Fruit fly (Drosophila melanogaster) whole organism, adult: ENCODE data around the gene tna.
A peak's percentile ranks its signal among the peaks of the same experiment; 100 is the strongest.

Source experiments
- CG12768 ChIP-seq: fragments of 200-800 bp; sonication (Bioruptor generic); optimal IDR thresholded peaks from 2 replicates; lab custom pipeline; 2017; ENCODE audit warnings: missing biosample characterization, missing genetic modification characterization, mild to moderate bottlenecking, moderate library complexity, missing genetic modification reagents
- CG14711 ChIP-seq: fragments of 200-800 bp; sonication (Bioruptor generic); optimal IDR thresholded peaks from 2 replicates; lab custom pipeline; 2018; ENCODE audit warnings: missing biosample characterization, mild to moderate bottlenecking, missing genetic modification characterization, moderate library complexity
- CG33017 ChIP-seq: fragments of 200-800 bp; sonication (Bioruptor generic); optimal IDR thresholded peaks from 2 replicates; lab custom pipeline; 2018; ENCODE audit warnings: missing biosample characterization, mild to moderate bottlenecking, missing genetic modification characterization, moderate library complexity
- Clk ChIP-seq: fragments of 200-800 bp; sonication (Bioruptor generic); optimal IDR thresholded peaks from 2 replicates; lab custom pipeline; 2017; ENCODE audit warnings: missing biosample characterization, missing genetic modification characterization
- Mnt ChIP-seq: fragments of 200-800 bp; sonication (Bioruptor generic); optimal IDR thresholded peaks from 2 replicates; lab custom pipeline; 2016; ENCODE audit warnings: missing biosample characterization, mild to moderate bottlenecking, missing genetic modification characterization
- bab1 ChIP-seq: fragments of 200-800 bp; sonication (Bioruptor generic); optimal IDR thresholded peaks from 3 replicates; lab custom pipeline; 2019; ENCODE audit warnings: missing biosample characterization, mild to moderate bottlenecking, missing genetic modification characterization, moderate library complexity
- cnc ChIP-seq, 2 experiments: fragments of >200 bp; optimal IDR thresholded peaks; 2 replicates each; lab custom pipeline; 2017
- pad ChIP-seq: fragments of 200-800 bp; sonication (Bioruptor generic); optimal IDR thresholded peaks from 3 replicates; lab custom pipeline; 2017; ENCODE audit warnings: missing biosample characterization, missing genetic modification characterization, mild to moderate bottlenecking, moderate library complexity, missing genetic modification reagents
- toe ChIP-seq: fragments of 200-800 bp; sonication (Bioruptor generic); optimal IDR thresholded peaks from 2 replicates; lab custom pipeline; 2016; ENCODE audit warnings: missing biosample characterization, missing genetic modification characterization

- TF ChIP-seq CG33017 (tag; lab: Kevin White, UChicago) (peak; percentile 66), toe (GFP tag; lab: Kevin White, UChicago) (peak; percentile 47), pad (GFP tag; lab: Kevin White, UChicago) (no peak), Clk (GFP tag; lab: Kevin White, UChicago) (peak; percentile 70), CG12768 (GFP tag; lab: Kevin White, UChicago) (peak; percentile 77), CG14711 (tag; lab: Kevin White, UChicago) (peak; percentile 65), bab1 (GFP tag; lab: Kevin White, UChicago) (no peak), cnc (optimal IDR thresholded peaks at IDR 0.05; lab: Kevin White, UChicago) (no peak), Mnt (GFP tag; lab: Kevin White, UChicago) (no peak)
These were observed 31.5 kb downstream of the tna start for dm6 chr3L:10866633-10867379.
